Fruit fly (Drosophila melanogaster) whole organism, wandering third instar larva: ENCODE data around the gene Sf3b6.

Source experiments
- Dfd ChIP-seq: fragments of >200 bp; optimal IDR thresholded peaks from 2 replicates; lab custom pipeline; 2017; ENCODE audit warnings: missing biosample characterization, missing genetic modification characterization
- Mio ChIP-seq: sonication (Bioruptor generic); optimal IDR thresholded peaks from 2 replicates; lab custom pipeline; 2016; ENCODE audit warnings: missing biosample characterization, missing genetic modification characterization
- Myc ChIP-seq: fragments of >200 bp; optimal IDR thresholded peaks from 2 replicates; lab custom pipeline; 2017
- fru ChIP-seq: fragments of 200-800 bp; sonication (Bioruptor generic); optimal IDR thresholded peaks from 3 replicates; lab custom pipeline; 2016; ENCODE audit warnings: missing biosample characterization, mild to moderate bottlenecking, missing genetic modification characterization

DNA sequence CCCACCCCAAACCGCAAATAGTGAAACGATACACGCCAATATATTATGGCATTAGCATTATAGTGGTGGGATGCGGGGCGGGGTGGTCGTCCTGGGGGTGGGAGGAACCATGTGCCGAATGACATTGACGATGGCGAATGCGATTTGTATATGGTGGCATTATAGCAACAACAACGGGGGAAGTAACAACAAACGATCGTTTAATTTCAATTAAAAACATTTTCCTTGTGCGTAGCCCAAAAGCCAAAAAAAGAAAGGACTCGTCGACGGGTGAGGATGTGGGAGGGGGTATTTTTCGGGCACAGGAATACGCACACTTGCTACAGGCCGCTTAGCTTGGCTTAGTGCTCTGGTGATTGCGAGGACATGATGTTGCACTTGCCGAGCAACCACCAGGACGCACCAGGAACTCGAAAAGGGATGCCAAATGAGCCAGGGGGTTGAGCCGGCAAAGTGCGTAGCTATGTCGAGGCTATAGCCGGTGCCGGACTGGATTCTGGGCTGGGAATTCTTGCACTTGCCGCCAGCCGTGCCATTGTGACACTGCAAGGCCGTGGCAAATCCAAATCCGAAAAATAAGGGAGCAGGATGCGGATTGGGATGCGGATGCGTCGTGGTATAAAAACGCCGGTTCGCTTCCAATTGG lies 30.4 kb downstream of the Sf3b6 start, which contains the start of gene Prdm13:
- TF ChIP-seq Dfd (GFP tag; lab: Kevin White, UChicago) (no peak), Mio (GFP tag; lab: Kevin White, UChicago) (no peak), Myc (lab: Kevin White, UChicago) (no peak), fru (GFP tag; lab: Kevin White, UChicago) (no peak)
